Worm (Caenorhabditis elegans) whole organism, L4 larva: Measurements from ENCODE around the gene Y39A1A.31.
A peak's percentile ranks its signal among the peaks of the same experiment; 100 is the strongest.

ENCODE experiments used
- F44E2.7 ChIP-seq: fragments of 200-800 bp; sonication (Bioruptor generic); IDR thresholded peaks from 2 replicates; pipeline ENCODE4 v2.1.2; 2022; ENCODE audit warnings: missing genetic modification characterization, missing compliant biosample characterization
- T20F7.1 ChIP-seq: fragments of 200-800 bp; sonication (Bioruptor generic); optimal IDR thresholded peaks from 2 replicates; lab custom pipeline; 2018; ENCODE audit warnings: mild to moderate bottlenecking, missing genetic modification characterization, missing compliant biosample characterization
- T26A8.4 ChIP-seq: fragments of 200-800 bp; sonication (Bioruptor generic); IDR thresholded peaks from 2 replicates; pipeline ENCODE4 v1.3.6; 2022; ENCODE audit warnings: missing genetic modification characterization, missing compliant biosample characterization
- ZK337.2 ChIP-seq: fragments of 200-800 bp; sonication (Bioruptor generic); IDR thresholded peaks from 2 replicates; pipeline ENCODE4 v1.3.6; 2022; ENCODE audit warnings: missing genetic modification reagents, missing genetic modification characterization, missing compliant biosample characterization
- ZK546.5 ChIP-seq, 2 experiments: sonication (generic microtip); optimal IDR thresholded peaks; 2 replicates each; lab custom pipeline; 2017; ENCODE audit warnings: missing biosample characterization in 2 of 2, missing genetic modification characterization in 2 of 2
- aly-2 ChIP-seq: sonication (generic microtip); optimal IDR thresholded peaks from 2 replicates; lab custom pipeline; 2018; ENCODE audit warnings: missing biosample characterization, missing genetic modification characterization
- attf-4 ChIP-seq: sonication (generic microtip); optimal IDR thresholded peaks from 3 replicates; lab custom pipeline; 2017; ENCODE audit warnings: missing biosample characterization, missing genetic modification characterization
- ceh-20 ChIP-seq: fragments of 200-800 bp; sonication (Bioruptor generic); IDR thresholded peaks from 2 replicates; pipeline ENCODE4 v1.3.6; 2022; ENCODE audit warnings: missing genetic modification reagents, missing genetic modification characterization, missing compliant biosample characterization
- ces-1 ChIP-seq: fragments of 150-350 bp; sonication (generic microtip); optimal IDR thresholded peaks from 4 replicates; lab custom pipeline; 2014; ENCODE audit warnings: missing biosample characterization, missing genetic modification reagents, missing genetic modification characterization
- ctbp-1 ChIP-seq: fragments of 200-800 bp; sonication (Bioruptor generic); IDR thresholded peaks from 2 replicates; pipeline ENCODE4 v1.3.6; 2022; ENCODE audit warnings: missing genetic modification reagents, missing genetic modification characterization, missing compliant biosample characterization
- daf-16 ChIP-seq, 3 experiments: sonication (generic microtip); optimal IDR thresholded peaks; 2 replicates each; lab custom pipeline; 2016 to 2017; ENCODE audit warnings: missing genetic modification characterization in 3 of 3, missing genetic modification reagents in 3 of 3, mild to moderate bottlenecking in 2 of 3, missing compliant biosample characterization in 2 of 3, missing biosample characterization in 1 of 3, moderate library complexity in 1 of 3
- dmd-6 ChIP-seq: fragments of 200-800 bp; sonication (Bioruptor generic); IDR thresholded peaks from 2 replicates; pipeline ENCODE4 v1.3.6; 2022; ENCODE audit warnings: missing genetic modification reagents, missing genetic modification characterization, missing compliant biosample characterization
- dmd-9 ChIP-seq: fragments of 200-800 bp; sonication (Bioruptor generic); IDR thresholded peaks from 2 replicates; pipeline ENCODE4 v1.3.6; 2022; ENCODE audit warnings: missing genetic modification reagents, missing genetic modification characterization, missing compliant biosample characterization
- dve-1 ChIP-seq: sonication (generic microtip); optimal IDR thresholded peaks from 2 replicates; lab custom pipeline; 2017; ENCODE audit warnings: antibody characterized with exemption, mild to moderate bottlenecking, missing genetic modification characterization, missing compliant biosample characterization; ENCODE audit not compliant: insufficient read depth
- egl-27 ChIP-seq: sonication (generic microtip); optimal IDR thresholded peaks from 3 replicates; lab custom pipeline; 2017; ENCODE audit warnings: missing biosample characterization, missing genetic modification reagents, missing genetic modification characterization
- egl-43 ChIP-seq: fragments of 200-800 bp; sonication (Bioruptor generic); IDR thresholded peaks from 2 replicates; pipeline ENCODE4 v1.3.6; 2022; ENCODE audit warnings: missing genetic modification reagents, missing genetic modification characterization, missing compliant biosample characterization
- gei-8 ChIP-seq: fragments of 200-800 bp; sonication (Bioruptor generic); optimal IDR thresholded peaks from 2 replicates; lab custom pipeline; 2018; ENCODE audit warnings: mild to moderate bottlenecking, missing genetic modification characterization, missing compliant biosample characterization
- hif-1 ChIP-seq, 2 experiments: sonication (generic microtip); optimal IDR thresholded peaks; 2 replicates each; lab custom pipeline; 2016 to 2017; ENCODE audit warnings: missing compliant biosample characterization in 2 of 2, missing genetic modification characterization in 2 of 2, missing genetic modification reagents in 2 of 2, missing genotype in 2 of 2, mild to moderate bottlenecking in 1 of 2
- lin-1 ChIP-seq: fragments of 200-800 bp; sonication (Bioruptor generic); IDR thresholded peaks from 2 replicates; pipeline ENCODE4 v1.3.6; 2022; ENCODE audit warnings: missing genetic modification reagents, missing genetic modification characterization, missing compliant biosample characterization
- lin-13 ChIP-seq: fragments of 150-350 bp; optimal IDR thresholded peaks from 2 replicates; lab custom pipeline; 2014; ENCODE audit warnings: missing biosample characterization, missing genetic modification reagents, missing genetic modification characterization
- lin-15B ChIP-seq: fragments of 150-350 bp; sonication (generic microtip); optimal IDR thresholded peaks from 3 replicates; lab custom pipeline; 2014; ENCODE audit warnings: missing biosample characterization, missing genetic modification characterization
- lsy-2 ChIP-seq, 2 experiments: fragments of 150-350 bp in 1 of 2; sonication (generic microtip) in 1 of 2; optimal IDR thresholded peaks; 2 replicates each; lab custom pipeline; 2014 to 2017; ENCODE audit warnings: missing biosample characterization in 2 of 2, missing genetic modification characterization in 2 of 2
- mdt-29 ChIP-seq: fragments of 200-800 bp; sonication (Bioruptor generic); IDR thresholded peaks from 2 replicates; pipeline ENCODE4 v1.3.6; 2022; ENCODE audit warnings: missing genetic modification reagents, missing genetic modification characterization, missing compliant biosample characterization
- mep-1 ChIP-seq: fragments of 150-350 bp; sonication (generic microtip); optimal IDR thresholded peaks from 3 replicates; lab custom pipeline; 2014; ENCODE audit warnings: missing biosample characterization, missing genetic modification characterization
- mxl-3 ChIP-seq: fragments of 200-800 bp; sonication (Bioruptor generic); optimal IDR thresholded peaks from 2 replicates; lab custom pipeline; 2018; ENCODE audit warnings: mild to moderate bottlenecking, missing genetic modification characterization, missing compliant biosample characterization
- nhr-11 ChIP-seq: fragments of 150-350 bp; optimal IDR thresholded peaks from 2 replicates; lab custom pipeline; 2014; ENCODE audit warnings: missing biosample characterization, missing genetic modification characterization
- nhr-111 ChIP-seq: fragments of 200-800 bp; sonication (Bioruptor generic); optimal IDR thresholded peaks from 2 replicates; lab custom pipeline; 2018; ENCODE audit warnings: mild to moderate bottlenecking, missing genetic modification characterization, missing compliant biosample characterization
- nhr-25 ChIP-seq: sonication (generic microtip); optimal IDR thresholded peaks from 2 replicates; lab custom pipeline; 2017; ENCODE audit warnings: missing genetic modification characterization, mild to moderate bottlenecking, missing compliant biosample characterization, antibody characterized with exemption, moderate library complexity, borderline replicate concordance; ENCODE audit not compliant: insufficient read depth
- nhr-28 ChIP-seq: fragments of 150-350 bp; optimal IDR thresholded peaks from 2 replicates; lab custom pipeline; 2014; ENCODE audit warnings: missing biosample characterization, missing genetic modification characterization
- nhr-42 ChIP-seq: fragments of 200-800 bp; sonication (Bioruptor generic); IDR thresholded peaks from 2 replicates; pipeline ENCODE4 v1.3.6; 2022; ENCODE audit warnings: missing genetic modification characterization, missing compliant biosample characterization
- pha-4 ChIP-seq, 2 experiments: fragments of 150-350 bp in 1 of 2; fragments of 200-800 bp in 1 of 2; sonication (Bioruptor generic) in 1 of 2; IDR thresholded peaks in 1 of 2; optimal IDR thresholded peaks in 1 of 2; 2 replicates each; pipeline versions ENCODE4 v1.3.6 to Lab custom; 2014 to 2022; ENCODE audit warnings: missing genetic modification characterization in 2 of 2, missing genetic modification reagents in 2 of 2, missing biosample characterization in 1 of 2, missing compliant biosample characterization in 1 of 2
- rbr-2 ChIP-seq: sonication (generic microtip); optimal IDR thresholded peaks from 2 replicates; lab custom pipeline; 2016; ENCODE audit warnings: missing genotype, missing genetic modification characterization, missing compliant biosample characterization
- sdz-12 ChIP-seq: fragments of 200-800 bp; sonication (Bioruptor generic); optimal IDR thresholded peaks from 2 replicates; lab custom pipeline; 2018; ENCODE audit warnings: mild to moderate bottlenecking, missing genetic modification characterization, missing compliant biosample characterization
- set-16 ChIP-seq: fragments of 200-800 bp; sonication (Bioruptor generic); IDR thresholded peaks from 2 replicates; pipeline ENCODE4 v1.3.6; 2022; ENCODE audit warnings: missing genetic modification reagents, missing genetic modification characterization, missing compliant biosample characterization
- snpc-4 ChIP-seq: fragments of 150-350 bp; optimal IDR thresholded peaks from 2 replicates; lab custom pipeline; 2014; ENCODE audit warnings: missing biosample characterization, missing genetic modification characterization
- tag-97 ChIP-seq: fragments of 200-800 bp; sonication (Bioruptor generic); IDR thresholded peaks from 2 replicates; pipeline ENCODE4 v1.3.6; 2022; ENCODE audit warnings: missing genetic modification characterization, missing compliant biosample characterization
- unc-130 ChIP-seq: sonication (generic microtip); optimal IDR thresholded peaks from 2 replicates; lab custom pipeline; 2016; ENCODE audit warnings: missing genetic modification reagents, missing genetic modification characterization, missing compliant biosample characterization
- zag-1 ChIP-seq: fragments of 150-350 bp; optimal IDR thresholded peaks from 2 replicates; lab custom pipeline; 2014; ENCODE audit warnings: missing biosample characterization, missing genetic modification characterization
- zfp-2 ChIP-seq: sonication (generic microtip); optimal IDR thresholded peaks from 2 replicates; lab custom pipeline; 2016; ENCODE audit warnings: mild to moderate bottlenecking, missing genetic modification characterization, missing compliant biosample characterization
- zfp-3 ChIP-seq: fragments of 200-800 bp; sonication (Bioruptor generic); conservative IDR thresholded peaks from 2 replicates; pipeline ENCODE4 v1.3.6; 2022; ENCODE audit warnings: missing genetic modification reagents, missing genetic modification characterization, missing compliant biosample characterization
- zip-11 ChIP-seq: fragments of 200-800 bp; sonication (Bioruptor generic); IDR thresholded peaks from 2 replicates; pipeline ENCODE4 v1.3.6; 2022; ENCODE audit warnings: missing genetic modification characterization, missing compliant biosample characterization
- zip-2 ChIP-seq: fragments of 150-350 bp; optimal IDR thresholded peaks from 2 replicates; lab custom pipeline; 2014; ENCODE audit warnings: missing biosample characterization, missing genetic modification characterization

Gene Y39A1A.31

ce11 chrIII:10717479-10717878 lies 28.5 kb upstream of the Y39A1A.31 start (continued):
- TF ChIP-seq ZK546.5 (tag; optimal IDR thresholded peaks at IDR 0.05; lab: Kevin White, UChicago) (no peak), nhr-25 (peak; percentile 68), daf-16 (GFP tag; optimal IDR thresholded peaks at IDR 0.05; lab: Kevin White, UChicago) (peak in 1 of 2 experiments; percentile 30), daf-16 (tag; optimal IDR thresholded peaks at IDR 0.05; lab: Kevin White, UChicago) (peak; percentile 41), mep-1 (tag; lab: Kevin White, UChicago) (peak; percentile 68), snpc-4 (tag; lab: Kevin White, UChicago) (no peak), hif-1 (tag; optimal IDR thresholded peaks at IDR 0.05; lab: Kevin White, UChicago) (peak; percentile 58 to 99), mdt-29 (GFP tag; lab: Robert Waterston, UW) (0 out of 2 replicates have a peak, but pooled peaks have one; percentile 17), zfp-3 (GFP tag; lab: Robert Waterston, UW) (no peak)

ce11 chrIII:10716091-10716490 lies 27.1 kb upstream of the Y39A1A.31 start, which contains the start of gene W09D10.4:
W09D10.4 (minus strand) TSS chrIII:10716191.
- TF ChIP-seq nhr-11 (tag; lab: Kevin White, UChicago) (peak; percentile 3), aly-2 (tag; lab: Kevin White, UChicago) (no peak), T20F7.1 (GFP tag; lab: Kevin White, UChicago) (peak; percentile 5), daf-16 (GFP tag; optimal IDR thresholded peaks at IDR 0.05; lab: Kevin White, UChicago) (peak in 1 of 2 experiments; percentile 19), daf-16 (tag; optimal IDR thresholded peaks at IDR 0.05; lab: Kevin White, UChicago) (no peak)

- peak; percentile 68 for TF ChIP-seq sdz-12
- 0 out of 2 replicates have a peak, but pooled peaks have one; percentile 6 for TF ChIP-seq dmd-9
- TF ChIP-seq zfp-2: no peak
- no peak for TF ChIP-seq ces-1 (GFP tag; lab: Kevin White, UChicago)
- TF ChIP-seq lin-1 (GFP tag; lab: Robert Waterston, UW): no peak
- no peak for TF ChIP-seq ceh-20 (GFP tag; lab: Robert Waterston, UW)
- peak in 1 of 2 experiments; percentile 10 for TF ChIP-seq lsy-2 (tag; optimal IDR thresholded peaks at IDR 0.05; lab: Kevin White, UChicago)
- TF ChIP-seq pha-4 (GFP tag; IDR thresholded peaks at IDR 0.05; lab: Robert Waterston, UW): no peak
- no peak for TF ChIP-seq pha-4 (tag; optimal IDR thresholded peaks at IDR 0.05; lab: Kevin White, UChicago)
- peak; percentile 29; the same call in 1 of the 2 replicates for TF ChIP-seq T26A8.4 (GFP tag; lab: Robert Waterston, UW)
- TF ChIP-seq dve-1 (tag; lab: Kevin White, UChicago): no peak
- TF ChIP-seq zag-1 (tag; lab: Kevin White, UChicago): no peak
- TF ChIP-seq tag-97: no peak
- no peak for TF ChIP-seq zip-11 (GFP tag; lab: Robert Waterston, UW)
- TF ChIP-seq mdt-29 (GFP tag; lab: Robert Waterston, UW): no peak
- no peak for TF ChIP-seq nhr-11 (tag; lab: Kevin White, UChicago)
- TF ChIP-seq nhr-42 (GFP tag; lab: Robert Waterston, UW): no peak
- 0 out of 2 replicates have a peak, but pooled peaks have one; percentile 16 for TF ChIP-seq ctbp-1 (GFP tag; lab: Robert Waterston, UW)
- no peak for TF ChIP-seq egl-27 (tag; lab: Kevin White, UChicago)
- TF ChIP-seq F44E2.7 (GFP tag; lab: Robert Waterston, UW): no peak
- TF ChIP-seq egl-43: peak; percentile 44; the same call in 1 of the 2 replicates
- no peak for TF ChIP-seq unc-130 (GFP tag; lab: Kevin White, UChicago)
- TF ChIP-seq zip-2 (tag; lab: Kevin White, UChicago): no peak
- TF ChIP-seq set-16 (GFP tag; lab: Robert Waterston, UW): no peak
- TF ChIP-seq lin-15B (tag; lab: Kevin White, UChicago): no peak
- no peak for TF ChIP-seq lin-13 (GFP tag; lab: Kevin White, UChicago)
- TF ChIP-seq attf-4 (tag; lab: Kevin White, UChicago): no peak
- TF ChIP-seq ZK337.2 (GFP tag; lab: Robert Waterston, UW): no peak
- no peak for TF ChIP-seq nhr-111
- TF ChIP-seq mxl-3 (GFP tag; lab: Kevin White, UChicago): no peak
- no peak for TF ChIP-seq nhr-28
- no peak for TF ChIP-seq gei-8 (GFP tag; lab: Kevin White, UChicago)
- no peak for TF ChIP-seq rbr-2 (tag; lab: Kevin White, UChicago)
- 0 out of 2 replicates have a peak, but pooled peaks have one; percentile 15 for TF ChIP-seq dmd-6 (GFP tag; lab: Robert Waterston, UW)
- TF ChIP-seq aly-2 (tag; lab: Kevin White, UChicago): no peak
Observed at ce11 chrIII:10714541-10714940, 25.6 kb upstream of the Y39A1A.31 start.
